Worm (Caenorhabditis elegans): ENCODE data around the gene idpp-11.

DNA sequence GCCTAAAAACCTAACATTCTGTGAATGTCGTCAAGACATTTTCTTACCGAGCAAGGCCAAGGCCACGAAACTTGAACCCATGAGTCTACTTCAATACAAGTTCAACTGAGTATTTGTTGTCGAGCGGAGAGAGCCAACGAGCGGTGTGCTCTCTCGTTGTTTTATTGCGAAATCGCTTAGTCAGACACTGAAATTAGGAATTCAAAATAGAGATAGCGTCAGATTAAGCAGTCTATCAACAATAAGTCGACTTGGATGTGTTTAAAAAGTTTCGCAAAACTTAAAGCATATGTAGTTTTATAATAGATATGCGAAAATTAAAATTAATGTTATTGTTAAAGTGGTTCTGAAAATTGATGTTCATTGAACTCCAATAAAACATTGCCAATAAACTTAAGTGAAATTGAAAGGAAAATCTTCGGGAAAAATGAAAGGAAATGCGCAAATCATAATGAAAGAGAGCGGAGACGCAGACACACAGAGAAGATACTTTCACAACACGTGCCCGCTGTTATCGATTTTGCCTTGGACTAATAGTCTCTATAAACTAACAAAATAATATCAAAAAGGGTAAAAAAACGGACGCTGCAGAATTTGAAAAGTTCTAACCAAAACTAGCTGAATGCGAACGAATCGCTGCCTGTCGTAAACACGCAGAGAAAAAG, 48.8 kb upstream of the idpp-11 start, which contains the start of gene ZK154.6:
- TF ChIP-seq nhr-28 (tag; optimal IDR thresholded peaks at IDR 0.05) (no peak), R02D3.7 (tag; optimal IDR thresholded peaks at IDR 0.05) (no peak), unc-39 (tag; optimal IDR thresholded peaks at IDR 0.05) (no peak), daf-12 (tag; optimal IDR thresholded peaks at IDR 0.05) (no peak), pqm-1 (tag; optimal IDR thresholded peaks at IDR 0.05) (no peak), nhr-11 (tag; optimal IDR thresholded peaks at IDR 0.05) (no peak)
